Fruit fly (Drosophila melanogaster) whole organism, embryonic: ENCODE results near the gene SmD1.

Source experiments
- Atf6 ChIP-seq: fragments of 200-800 bp; sonication (Bioruptor generic); IDR thresholded peaks from 2 replicates; pipeline ENCODE4 v1.3.6; 2022; ENCODE audit warnings: missing biosample characterization, missing genetic modification characterization
- B-H2 ChIP-seq: fragments of 200-800 bp; sonication (Bioruptor generic); optimal IDR thresholded peaks from 2 replicates; lab custom pipeline; 2018; ENCODE audit warnings: missing biosample characterization, mild to moderate bottlenecking, missing genetic modification characterization
- CG1024 ChIP-seq: fragments of 200-800 bp; sonication (Bioruptor generic); IDR thresholded peaks from 2 replicates; pipeline ENCODE4 v1.3.6; 2022; ENCODE audit warnings: missing biosample characterization, missing genetic modification characterization
- CG12299 ChIP-seq: fragments of 200-800 bp; sonication (Bioruptor generic); optimal IDR thresholded peaks from 2 replicates; lab custom pipeline; 2018; ENCODE audit warnings: missing biosample characterization, mild to moderate bottlenecking, missing genetic modification characterization
- CG1233 ChIP-seq: fragments of 200-800 bp; sonication (Bioruptor generic); optimal IDR thresholded peaks from 4 replicates; lab custom pipeline; 2018; ENCODE audit warnings: missing biosample characterization, mild to moderate bottlenecking, missing genetic modification characterization
- CG13296 ChIP-seq: fragments of 200-800 bp; sonication (Bioruptor generic); optimal IDR thresholded peaks from 3 replicates; lab custom pipeline; 2018; ENCODE audit warnings: missing biosample characterization, mild to moderate bottlenecking, missing genetic modification characterization
- CG14860 ChIP-seq: fragments of 200-800 bp; sonication (Bioruptor generic); IDR thresholded peaks from 3 replicates; pipeline ENCODE4 v1.3.6; 2022; ENCODE audit warnings: missing biosample characterization, missing genetic modification characterization; ENCODE audit not compliant: partially characterized antibody
- CG15479 ChIP-seq: fragments of 200-800 bp; sonication (Bioruptor generic); optimal IDR thresholded peaks from 3 replicates; lab custom pipeline; 2019; ENCODE audit warnings: missing biosample characterization, mild to moderate bottlenecking, missing genetic modification characterization, moderate library complexity
- CG1792 ChIP-seq: fragments of 200-800 bp; sonication (Bioruptor generic); optimal IDR thresholded peaks from 2 replicates; lab custom pipeline; 2016; ENCODE audit warnings: missing biosample characterization, missing genetic modification characterization
- CG2116 ChIP-seq: fragments of 200-800 bp; sonication (Bioruptor generic); optimal IDR thresholded peaks from 3 replicates; lab custom pipeline; 2018; ENCODE audit warnings: missing biosample characterization, mild to moderate bottlenecking, missing genetic modification characterization
- CG31365 ChIP-seq: fragments of 200-800 bp; sonication (Bioruptor generic); optimal IDR thresholded peaks from 2 replicates; lab custom pipeline; 2018; ENCODE audit warnings: missing biosample characterization, mild to moderate bottlenecking, missing genetic modification characterization
- CG3163 ChIP-seq: fragments of 200-800 bp; sonication (Bioruptor generic); optimal IDR thresholded peaks from 3 replicates; lab custom pipeline; 2016; ENCODE audit warnings: missing biosample characterization, missing genetic modification characterization
- CG34224 ChIP-seq: fragments of 200-800 bp; sonication (Bioruptor generic); IDR thresholded peaks from 3 replicates; pipeline ENCODE4 v1.3.6; 2022; ENCODE audit warnings: missing biosample characterization, missing genetic modification characterization; ENCODE audit not compliant: partially characterized antibody
- CG3838 ChIP-seq: fragments of 200-800 bp; sonication (Bioruptor generic); optimal IDR thresholded peaks from 3 replicates; lab custom pipeline; 2016; ENCODE audit warnings: missing biosample characterization, missing genetic modification characterization
- CG4404 ChIP-seq: fragments of 200-800 bp; sonication (Bioruptor generic); IDR thresholded peaks from 2 replicates; pipeline ENCODE4 v1.3.6; 2022; ENCODE audit warnings: missing biosample characterization, missing genetic modification characterization
- CG5953 ChIP-seq: fragments of 200-800 bp; sonication (Bioruptor generic); IDR thresholded peaks from 2 replicates; pipeline ENCODE4 v1.3.6; 2022; ENCODE audit warnings: missing biosample characterization, missing genetic modification characterization
- CG6683 ChIP-seq: fragments of 200-800 bp; sonication (Bioruptor generic); optimal IDR thresholded peaks from 2 replicates; lab custom pipeline; 2017; ENCODE audit warnings: missing biosample characterization, mild to moderate bottlenecking, missing genetic modification characterization, missing genetic modification reagents
- CG7357 ChIP-seq: fragments of 200-800 bp; sonication (Bioruptor generic); IDR thresholded peaks from 3 replicates; pipeline ENCODE4 v1.3.6; 2022; ENCODE audit warnings: missing biosample characterization, missing genetic modification characterization
- CG7839 ChIP-seq: fragments of 200-800 bp; sonication (Bioruptor generic); optimal IDR thresholded peaks from 3 replicates; lab custom pipeline; 2018; ENCODE audit warnings: missing biosample characterization, mild to moderate bottlenecking, missing genetic modification characterization, moderate library complexity
- CG8478 ChIP-seq: fragments of >200 bp; optimal IDR thresholded peaks from 2 replicates; lab custom pipeline; 2018
- CG9609 ChIP-seq: fragments of 200-800 bp; sonication (Bioruptor generic); optimal IDR thresholded peaks from 3 replicates; lab custom pipeline; 2016; ENCODE audit warnings: missing biosample characterization, missing genetic modification characterization
- CTCF ChIP-seq: fragments of 200-800 bp; sonication (Bioruptor generic); optimal IDR thresholded peaks from 2 replicates; lab custom pipeline; 2017; ENCODE audit warnings: missing biosample characterization, mild to moderate bottlenecking, missing genetic modification characterization, moderate library complexity
- D19B ChIP-seq: fragments of 200-800 bp; sonication (Bioruptor generic); optimal IDR thresholded peaks from 2 replicates; lab custom pipeline; 2017; ENCODE audit warnings: missing biosample characterization, mild to moderate bottlenecking, missing genetic modification characterization
- Dref ChIP-seq: fragments of 200-800 bp; sonication (Bioruptor generic); IDR thresholded peaks from 2 replicates; pipeline ENCODE4 v1.3.6; 2022; ENCODE audit warnings: missing biosample characterization, missing genetic modification characterization
- Fer3 ChIP-seq: fragments of 200-800 bp; sonication (Bioruptor generic); optimal IDR thresholded peaks from 2 replicates; lab custom pipeline; 2018; ENCODE audit warnings: missing biosample characterization, mild to moderate bottlenecking, missing genetic modification characterization, moderate library complexity
- HmgD ChIP-seq: fragments of 200-800 bp; sonication (Bioruptor generic); optimal IDR thresholded peaks from 3 replicates; lab custom pipeline; 2016; ENCODE audit warnings: missing biosample characterization, missing genetic modification characterization
- Hr51 ChIP-seq, 2 experiments: fragments of 200-800 bp; sonication (Bioruptor generic); optimal IDR thresholded peaks; 2 replicates in 1 of 2; 3 replicates in 1 of 2; lab custom pipeline; 2016 to 2018; ENCODE audit warnings: missing biosample characterization in 2 of 2, missing genetic modification characterization in 2 of 2, mild to moderate bottlenecking in 1 of 2, moderate library complexity in 1 of 2
- Mes4 ChIP-seq: fragments of 200-800 bp; sonication (Bioruptor generic); optimal IDR thresholded peaks from 2 replicates; lab custom pipeline; 2016; ENCODE audit warnings: missing biosample characterization, missing genetic modification characterization
- ac ChIP-seq: fragments of 200-800 bp; sonication (Bioruptor generic); optimal IDR thresholded peaks from 3 replicates; lab custom pipeline; 2017; ENCODE audit warnings: missing biosample characterization, mild to moderate bottlenecking, missing genetic modification characterization
- bab2 ChIP-seq: fragments of 200-800 bp; sonication (Bioruptor generic); optimal IDR thresholded peaks from 2 replicates; lab custom pipeline; 2016; ENCODE audit warnings: missing biosample characterization, missing genetic modification characterization
- br ChIP-seq: fragments of >200 bp; optimal IDR thresholded peaks from 2 replicates; lab custom pipeline; 2017
- corto ChIP-seq: fragments of 200-800 bp; sonication (Bioruptor generic); optimal IDR thresholded peaks from 2 replicates; lab custom pipeline; 2016; ENCODE audit warnings: missing biosample characterization, mild to moderate bottlenecking, missing genetic modification characterization, moderate library complexity
- crol ChIP-seq: fragments of 200-800 bp; sonication (Bioruptor generic); IDR thresholded peaks from 2 replicates; pipeline ENCODE4 v1.3.6; 2022; ENCODE audit warnings: missing biosample characterization, missing genetic modification characterization
- ems ChIP-seq: fragments of 200-800 bp; sonication (Bioruptor generic); optimal IDR thresholded peaks from 3 replicates; lab custom pipeline; 2016; ENCODE audit warnings: missing biosample characterization, missing genetic modification characterization
- fd102C ChIP-seq: fragments of 200-800 bp; sonication (Bioruptor generic); optimal IDR thresholded peaks from 2 replicates; lab custom pipeline; 2018; ENCODE audit warnings: missing biosample characterization, mild to moderate bottlenecking, missing genetic modification characterization, moderate library complexity
- fd96Cb ChIP-seq: fragments of 200-800 bp; sonication (Bioruptor generic); optimal IDR thresholded peaks from 2 replicates; lab custom pipeline; 2018; ENCODE audit warnings: missing biosample characterization, mild to moderate bottlenecking, missing genetic modification characterization, moderate library complexity
- gcm2 ChIP-seq: fragments of 200-800 bp; sonication (Bioruptor generic); optimal IDR thresholded peaks from 2 replicates; lab custom pipeline; 2016; ENCODE audit warnings: missing biosample characterization, missing genetic modification characterization
- grau ChIP-seq: fragments of 200-800 bp; optimal IDR thresholded peaks from 3 replicates; lab custom pipeline; 2019; ENCODE audit warnings: missing biosample characterization, mild to moderate bottlenecking, missing genetic modification characterization, moderate library complexity
- hth ChIP-seq: fragments of >200 bp; optimal IDR thresholded peaks from 2 replicates; lab custom pipeline; 2017; ENCODE audit warnings: inconsistent platforms
- knrl ChIP-seq: fragments of 200-800 bp; sonication (Bioruptor generic); IDR thresholded peaks from 3 replicates; pipeline ENCODE4 v1.3.6; 2022; ENCODE audit warnings: missing biosample characterization, missing genetic modification characterization; ENCODE audit not compliant: partially characterized antibody
- lbe ChIP-seq: fragments of 200-800 bp; sonication (Bioruptor generic); optimal IDR thresholded peaks from 2 replicates; lab custom pipeline; 2016; ENCODE audit warnings: missing biosample characterization, mild to moderate bottlenecking, missing genetic modification characterization
- onecut ChIP-seq: fragments of 200-800 bp; sonication (Bioruptor generic); IDR thresholded peaks from 2 replicates; pipeline ENCODE4 v1.3.6; 2022; ENCODE audit warnings: missing biosample characterization, missing genetic modification characterization
- ranshi ChIP-seq: fragments of 200-800 bp; sonication (Bioruptor generic); IDR thresholded peaks from 2 replicates; pipeline ENCODE4 v1.3.6; 2022; ENCODE audit warnings: missing biosample characterization, missing genetic modification characterization
- run ChIP-seq: fragments of 200-800 bp; sonication (Bioruptor generic); optimal IDR thresholded peaks from 3 replicates; lab custom pipeline; 2018; ENCODE audit warnings: missing biosample characterization, mild to moderate bottlenecking, missing genetic modification characterization
- sens-2 ChIP-seq: fragments of 200-800 bp; sonication (Bioruptor generic); IDR thresholded peaks from 2 replicates; pipeline ENCODE4 v1.3.6; 2022; ENCODE audit warnings: missing biosample characterization, missing genetic modification characterization
- sima ChIP-seq: fragments of 200-800 bp; sonication (Bioruptor generic); optimal IDR thresholded peaks from 2 replicates; lab custom pipeline; 2016; ENCODE audit warnings: missing biosample characterization, missing genetic modification characterization
- slp2 ChIP-seq: fragments of 200-800 bp; sonication (Bioruptor generic); optimal IDR thresholded peaks from 2 replicates; lab custom pipeline; 2016; ENCODE audit warnings: missing biosample characterization, missing genetic modification characterization
- usp ChIP-seq: fragments of >200 bp; optimal IDR thresholded peaks from 2 replicates; lab custom pipeline; 2017; ENCODE audit warnings: missing biosample characterization, missing genetic modification characterization
- vfl ChIP-seq: fragments of 200-800 bp; sonication (Bioruptor generic); optimal IDR thresholded peaks from 2 replicates; lab custom pipeline; 2016; ENCODE audit warnings: missing biosample characterization, missing genetic modification characterization
- wek ChIP-seq: fragments of 200-800 bp; sonication (Bioruptor generic); optimal IDR thresholded peaks from 3 replicates; lab custom pipeline; 2018; ENCODE audit warnings: missing biosample characterization, mild to moderate bottlenecking, missing genetic modification characterization, moderate library complexity

The SmD1 gene

DNA sequence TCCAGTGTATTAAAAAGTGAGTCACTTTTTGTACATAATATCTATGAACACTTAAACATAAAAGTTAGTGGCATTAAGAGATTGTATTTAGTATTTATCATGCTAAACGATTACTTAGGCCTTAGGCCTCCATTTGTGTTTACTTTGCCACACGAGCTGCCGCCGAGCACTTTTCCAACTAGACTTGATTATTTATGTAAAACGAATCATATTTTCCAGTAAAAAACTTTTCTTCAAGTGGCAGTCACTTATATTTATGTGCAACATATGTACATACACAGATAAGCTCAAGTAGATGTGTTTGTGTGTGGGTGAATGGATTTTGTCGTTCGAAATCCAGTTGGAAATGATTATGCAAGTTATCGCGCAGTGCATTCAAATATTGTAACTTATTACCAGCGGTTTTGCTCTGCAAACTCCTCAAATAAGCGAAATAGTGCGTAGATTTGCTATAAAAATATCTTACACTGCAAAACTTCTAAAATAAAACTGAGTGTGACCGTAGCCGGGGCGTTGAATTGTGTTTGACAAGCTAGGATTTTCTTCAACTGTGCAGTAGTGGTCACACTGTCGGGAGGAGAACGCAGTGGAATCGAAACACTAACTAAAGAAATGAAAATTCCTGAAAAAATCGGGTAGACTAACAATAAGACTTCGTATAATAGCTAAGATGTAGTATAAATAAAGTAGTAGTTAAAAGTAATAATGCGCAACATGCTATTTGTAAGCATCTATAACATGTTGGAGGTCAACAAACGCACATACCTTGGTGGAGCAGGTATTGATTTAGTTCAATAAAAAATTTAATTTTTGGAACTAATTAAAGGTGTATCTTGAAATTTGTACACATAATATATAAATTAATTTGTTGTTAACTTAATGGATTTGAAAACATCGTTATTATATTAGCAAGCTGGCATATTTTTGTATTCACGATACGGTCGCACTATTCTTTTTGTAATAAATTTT lies 15.4 kb upstream of the SmD1 start, which contains the start of the genes Klc and CG10984 (continued):
- peak; percentile 13 for TF ChIP-seq sima
- TF ChIP-seq usp = no peak
- peak; percentile 35 for TF ChIP-seq vfl (GFP tag; lab: Kevin White, UChicago)
- TF ChIP-seq fd96Cb (tag; lab: Kevin White, UChicago) = peak; percentile 55
- TF ChIP-seq CG8478 = no peak
- TF ChIP-seq CG4404 (GFP tag; lab: Robert Waterston, UW) = no peak
- no peak for TF ChIP-seq wek (GFP tag; lab: Kevin White, UChicago)
- TF ChIP-seq Fer3 (tag; lab: Kevin White, UChicago) = peak; percentile 28
- peak; percentile 74 for TF ChIP-seq Atf6 (GFP tag; lab: Robert Waterston, UW)
- TF ChIP-seq CG2116 = peak; percentile 21
- no peak for TF ChIP-seq fd102C (GFP tag; lab: Kevin White, UChicago)
- peak; percentile 46 for TF ChIP-seq CG1792
- peak; percentile 17 for TF ChIP-seq CG3163 (GFP tag; lab: Kevin White, UChicago)
- TF ChIP-seq Dref = no peak
- TF ChIP-seq ac (GFP tag; lab: Kevin White, UChicago) = no peak
- TF ChIP-seq CG1024 (GFP tag; lab: Robert Waterston, UW) = peak; percentile 51; the same call in 1 of the 2 replicates
- TF ChIP-seq crol (GFP tag; lab: Robert Waterston, UW) = no peak
- 0 out of 3 replicates have a peak, but pooled peaks have one; percentile 33 for TF ChIP-seq knrl (GFP tag; lab: Robert Waterston, UW)
- TF ChIP-seq corto (GFP tag; lab: Kevin White, UChicago) = peak; percentile 7
- no peak for TF ChIP-seq br (lab: Kevin White, UChicago)
- TF ChIP-seq D19B (GFP tag; lab: Kevin White, UChicago) = no peak
- no peak for TF ChIP-seq HmgD (GFP tag; lab: Kevin White, UChicago)
- TF ChIP-seq CG7839 (tag; lab: Kevin White, UChicago) = no peak
- peak; percentile 52 for TF ChIP-seq grau (tag; lab: Kevin White, UChicago)
- TF ChIP-seq onecut (GFP tag; lab: Robert Waterston, UW) = no peak
- TF ChIP-seq B-H2 (GFP tag; lab: Kevin White, UChicago) = no peak
- TF ChIP-seq run (tag; lab: Kevin White, UChicago) = no peak
- TF ChIP-seq slp2 (GFP tag; lab: Kevin White, UChicago) = peak; percentile 43
- TF ChIP-seq CG3838 (GFP tag; lab: Kevin White, UChicago) = no peak
- TF ChIP-seq gcm2 (GFP tag; lab: Kevin White, UChicago) = no peak
- TF ChIP-seq CG14860 (GFP tag; lab: Robert Waterston, UW) = no peak
- peak; percentile 21 for TF ChIP-seq Mes4
- 0 out of 3 replicates have a peak, but pooled peaks have one; percentile 16 for TF ChIP-seq CG34224 (GFP tag; lab: Robert Waterston, UW)
- TF ChIP-seq CG12299 (tag; lab: Kevin White, UChicago) = peak; percentile 2
- no peak for TF ChIP-seq CG31365 (tag; lab: Kevin White, UChicago)
- peak; percentile 30 for TF ChIP-seq lbe (GFP tag; lab: Kevin White, UChicago)
- no peak for TF ChIP-seq CG15479 (GFP tag; lab: Kevin White, UChicago)
- peak in 1 of 2 experiments; percentile 36 for TF ChIP-seq Hr51 (GFP tag; optimal IDR thresholded peaks at IDR 0.05; lab: Kevin White, UChicago)
- TF ChIP-seq sens-2 (GFP tag; lab: Robert Waterston, UW) = no peak
- peak; percentile 68 for TF ChIP-seq bab2 (GFP tag; lab: Kevin White, UChicago)
- TF ChIP-seq CG1233 (GFP tag; lab: Kevin White, UChicago) = peak; percentile 62
- TF ChIP-seq CG6683 = no peak
- TF ChIP-seq CG9609 (GFP tag; lab: Kevin White, UChicago) = peak; percentile 58
- no peak for TF ChIP-seq CTCF (GFP tag; lab: Kevin White, UChicago)
- no peak for TF ChIP-seq CG5953 (GFP tag; lab: Robert Waterston, UW)
- TF ChIP-seq ems = peak; percentile 46
- TF ChIP-seq hth (lab: Kevin White, UChicago) = no peak
- peak; percentile 38 for TF ChIP-seq CG13296
- peak; percentile 70; the same call in 1 of the 2 replicates for TF ChIP-seq ranshi (GFP tag; lab: Robert Waterston, UW)
- peak; percentile 47; the same call in 1 of the 3 replicates for TF ChIP-seq CG7357
